Worm (Caenorhabditis elegans): ENCODE data around the gene T22F3.2.
A peak's percentile ranks its signal among the peaks of the same experiment; 100 is the strongest.
"Not testable (repeated sequence)": the region's sequence is repeated elsewhere in the genome, so short reads cannot be mapped to it uniquely, and the experiment has no call there.

T22F3.2 gene

ce11 chrV:3620608-3621007 lies 34.2 kb downstream of the T22F3.2 start, which contains the start of gene srx-93:
Gene srx-93 (minus strand): TSS chrV:3620708.
- not testable (repeated sequence) for TF ChIP-seq lir-1 (GFP tag; conservative IDR thresholded peaks at IDR 0.05); lin-35 (GFP tag; optimal IDR thresholded peaks at IDR 0.05); nhr-27 (tag; optimal IDR thresholded peaks at IDR 0.05)

DNA sequence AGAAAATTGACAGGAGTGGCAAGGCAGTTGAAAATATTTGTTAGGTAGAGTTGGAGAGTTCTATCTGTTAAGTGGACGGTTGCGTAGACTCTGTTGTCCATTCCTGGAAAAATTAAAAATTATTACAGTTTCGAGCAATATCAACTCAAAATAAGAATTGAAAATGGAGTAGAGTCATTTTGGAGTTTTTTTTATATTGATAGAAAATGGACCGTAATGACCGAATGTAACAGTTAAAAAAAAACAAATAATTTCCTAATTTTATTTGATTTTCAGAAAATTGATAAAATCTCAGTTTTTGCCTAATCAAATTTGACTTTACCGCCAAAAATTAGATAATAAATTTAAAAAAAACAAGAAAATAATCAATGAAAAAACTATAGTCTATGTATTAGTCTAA lies 40.5 kb downstream of the T22F3.2 start, which contains the start of gene F59B1.4:
TSS of gene F59B1.4 (minus strand) at position 101 of the 400 bp plus-strand sequence.
- TF ChIP-seq Y67H2A.10 (GFP tag; conservative IDR thresholded peaks at IDR 0.05), result no peak
- TF ChIP-seq hlh-26 (GFP tag; conservative IDR thresholded peaks at IDR 0.05), result no peak
- TF ChIP-seq D2030.7 (GFP tag; IDR thresholded peaks at IDR 0.05), result no peak
- no peak for TF ChIP-seq ztf-26 (tag; optimal IDR thresholded peaks at IDR 0.05)
- no peak for TF ChIP-seq ccch-3 (GFP tag; optimal IDR thresholded peaks at IDR 0.05)
- no peak for TF ChIP-seq let-526 (GFP tag; IDR thresholded peaks at IDR 0.05)
- no peak for TF ChIP-seq dpff-1 (tag; optimal IDR thresholded peaks at IDR 0.05)
- no peak for TF ChIP-seq unc-130 (GFP tag; optimal IDR thresholded peaks at IDR 0.05)
- TF ChIP-seq egl-44 (GFP tag; IDR thresholded peaks at IDR 0.05), result no peak
- TF ChIP-seq let-607 (tag; optimal IDR thresholded peaks at IDR 0.05), result no peak
- no peak for TF ChIP-seq ztf-22 (GFP tag; optimal IDR thresholded peaks at IDR 0.05)
- no peak for TF ChIP-seq tbx-9 (tag; optimal IDR thresholded peaks at IDR 0.05; ENCODE audit: borderline replicate concordance)

DNA sequence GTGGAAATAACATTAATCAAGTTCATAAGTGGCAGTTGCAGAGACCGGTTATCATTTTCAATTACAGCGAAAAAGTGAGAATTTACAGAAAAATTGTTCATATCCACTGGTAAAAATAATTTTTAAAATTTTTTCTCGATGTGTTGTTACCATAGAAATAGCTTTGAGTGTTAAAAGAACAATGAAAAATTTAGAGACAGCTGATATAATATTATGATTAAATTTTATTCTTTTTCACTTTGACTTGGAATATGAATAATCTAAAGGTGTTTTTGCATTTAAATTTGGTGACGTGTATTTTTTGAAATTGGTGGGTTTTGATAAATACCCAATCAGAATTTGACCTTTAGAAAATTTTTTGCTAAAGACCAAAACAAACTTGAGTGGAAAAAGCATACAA lies 45.2 kb downstream of the T22F3.2 start, which contains the start of gene F59B1.6:
TSS of gene F59B1.6 (minus strand) at position 101 of the 400 bp plus-strand sequence.
- TF ChIP-seq mes-4 (tag; optimal IDR thresholded peaks at IDR 0.05), result no peak
- TF ChIP-seq athp-1 (tag; optimal IDR thresholded peaks at IDR 0.05), result no peak
- TF ChIP-seq nhr-27 (tag; optimal IDR thresholded peaks at IDR 0.05), result no peak
- no peak for TF ChIP-seq gei-17 (GFP tag; optimal IDR thresholded peaks at IDR 0.05)
- TF ChIP-seq lin-54 (GFP tag; optimal IDR thresholded peaks at IDR 0.05), result no peak
- no peak for TF ChIP-seq madf-6 (GFP tag; IDR thresholded peaks at IDR 0.05)
- no peak for TF ChIP-seq unc-130 (GFP tag; optimal IDR thresholded peaks at IDR 0.05)
- no peak for TF ChIP-seq sdz-38 (tag; optimal IDR thresholded peaks at IDR 0.05)
- no peak for TF ChIP-seq lsl-1 (GFP tag; optimal IDR thresholded peaks at IDR 0.05)
- no peak for TF ChIP-seq nhr-120 (GFP tag; IDR thresholded peaks at IDR 0.05)

DNA sequence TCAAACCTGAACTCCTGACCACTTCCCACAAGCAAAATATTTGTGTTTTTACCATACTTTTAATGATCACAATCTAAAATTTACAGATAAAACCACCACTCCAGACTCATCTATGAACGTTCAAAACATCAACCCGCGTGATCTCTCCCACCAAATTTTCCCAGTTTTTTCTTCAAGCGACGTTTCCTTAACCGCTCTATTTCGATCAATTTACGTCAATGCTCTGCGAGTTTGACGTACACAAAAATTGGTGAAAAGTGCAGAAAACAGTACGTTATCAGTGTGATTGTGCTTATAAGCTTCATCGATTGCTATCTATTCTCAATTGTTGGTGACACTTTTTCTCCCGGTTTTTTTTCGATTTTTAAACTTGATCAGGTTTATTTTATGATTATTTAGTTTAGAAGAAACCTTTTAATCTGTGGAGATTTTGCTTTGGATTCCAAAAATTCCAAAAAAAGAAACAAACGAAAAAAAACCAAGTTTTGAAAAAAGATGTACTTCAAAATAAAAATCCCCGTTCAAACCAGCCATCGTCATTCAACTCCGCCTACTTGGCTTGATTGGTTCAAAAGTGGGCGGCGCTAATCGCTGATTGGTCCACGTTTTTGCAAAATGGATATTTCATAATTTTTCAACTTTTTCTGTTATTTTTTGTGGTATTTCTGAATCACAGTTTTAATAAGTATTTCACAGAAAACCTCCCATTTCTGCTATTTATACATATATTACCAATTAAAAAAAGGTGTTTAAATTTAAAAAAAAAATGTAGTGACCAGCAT lies 46.0 kb downstream of the T22F3.2 start:
- TF ChIP-seq F37B4.10 (GFP tag; IDR thresholded peaks at IDR 0.05), result no peak
- no peak for TF ChIP-seq rpc-1 (optimal IDR thresholded peaks at IDR 0.05)
- no peak for TF ChIP-seq rpc-1 (tag; optimal IDR thresholded peaks at IDR 0.05)
- no peak for TF ChIP-seq lag-1 (GFP tag; IDR thresholded peaks at IDR 0.05)
- TF ChIP-seq snpc-1.3 (tag; optimal IDR thresholded peaks at IDR 0.05; ENCODE audit: insufficient read depth), result no peak
- no peak for TF ChIP-seq hrde-1 (tag; optimal IDR thresholded peaks at IDR 0.05; ENCODE audit: borderline replicate concordance)
- peak; percentile 77 for TF ChIP-seq nhr-80 (tag; optimal IDR thresholded peaks at IDR 0.05)
- TF ChIP-seq snpc-3.4 (tag; optimal IDR thresholded peaks at IDR 0.05), result no peak
- no peak for TF ChIP-seq B0035.1 (tag; optimal IDR thresholded peaks at IDR 0.05)
- no peak for TF ChIP-seq madf-10 (tag; optimal IDR thresholded peaks at IDR 0.05)
- TF ChIP-seq ccch-3 (GFP tag; optimal IDR thresholded peaks at IDR 0.05), result no peak
- TF ChIP-seq xnd-1 (tag; optimal IDR thresholded peaks at IDR 0.05), result no peak
- no peak for TF ChIP-seq sdz-38 (tag; optimal IDR thresholded peaks at IDR 0.05)
- peak; percentile 56 for TF ChIP-seq atf-7 (tag; optimal IDR thresholded peaks at IDR 0.05)
- no peak for TF ChIP-seq nhr-90 (tag; optimal IDR thresholded peaks at IDR 0.05)
- TF ChIP-seq ceh-27 (GFP tag; optimal IDR thresholded peaks at IDR 0.05), result no peak
- TF ChIP-seq nfya-1 (tag; optimal IDR thresholded peaks at IDR 0.05; ENCODE audit: borderline replicate concordance, insufficient read depth), result no peak
- TF ChIP-seq let-607 (tag; optimal IDR thresholded peaks at IDR 0.05), result peak in 1 of 2 experiments; percentile 19
- no peak for TF ChIP-seq lir-1 (GFP tag; conservative IDR thresholded peaks at IDR 0.05)
- TF ChIP-seq egl-44 (GFP tag; IDR thresholded peaks at IDR 0.05), result peak; percentile 45; the same call in 1 of the 2 replicates
- TF ChIP-seq unc-130 (GFP tag; optimal IDR thresholded peaks at IDR 0.05), result no peak
- peak; percentile 36 for TF ChIP-seq ztf-22 (GFP tag; optimal IDR thresholded peaks at IDR 0.05)
- TF ChIP-seq ceh-79 (tag; optimal IDR thresholded peaks at IDR 0.05), result no peak
- no peak for TF ChIP-seq sptf-2 (GFP tag; optimal IDR thresholded peaks at IDR 0.05)
- TF ChIP-seq repo-1 (tag; optimal IDR thresholded peaks at IDR 0.05), result no peak

Data from whole organism, young adult.